Fruit fly (Drosophila melanogaster) whole organism, wandering third instar larva: ENCODE data around the gene Krn.

Experiments used
- Abd-B ChIP-seq: fragments of >200 bp; optimal IDR thresholded peaks from 2 replicates; lab custom pipeline; 2017; ENCODE audit warnings: missing biosample characterization, missing genetic modification characterization
- CG32264 ChIP-seq: fragments of 200-800 bp; sonication (Bioruptor generic); optimal IDR thresholded peaks from 2 replicates; lab custom pipeline; 2016; ENCODE audit warnings: missing biosample characterization, missing genetic modification characterization
- CG9705 ChIP-seq: fragments of 200-800 bp; sonication (Bioruptor generic); optimal IDR thresholded peaks from 2 replicates; lab custom pipeline; 2018; ENCODE audit warnings: missing biosample characterization, mild to moderate bottlenecking, missing genetic modification characterization
- CrebA ChIP-seq: fragments of 200-800 bp; sonication (Bioruptor generic); optimal IDR thresholded peaks from 2 replicates; lab custom pipeline; 2016; ENCODE audit warnings: missing biosample characterization, mild to moderate bottlenecking, missing genetic modification characterization, borderline replicate concordance
- Dfd ChIP-seq: fragments of >200 bp; optimal IDR thresholded peaks from 2 replicates; lab custom pipeline; 2017; ENCODE audit warnings: missing biosample characterization, missing genetic modification characterization
- Dif ChIP-seq: fragments of 200-275, 200-300 bp; sonication (Bioruptor generic); optimal IDR thresholded peaks from 2 replicates; lab custom pipeline; 2018; ENCODE audit warnings: missing biosample characterization, missing genetic modification characterization; ENCODE audit not compliant: partially characterized antibody
- GATAd ChIP-seq: sonication (Bioruptor generic); optimal IDR thresholded peaks from 2 replicates; lab custom pipeline; 2016; ENCODE audit warnings: missing biosample characterization, missing genetic modification characterization
- HLH106 ChIP-seq: fragments of 200-800 bp; optimal IDR thresholded peaks from 3 replicates; lab custom pipeline; 2019; ENCODE audit warnings: missing biosample characterization, mild to moderate bottlenecking, missing genetic modification characterization, moderate library complexity
- Hnf4 ChIP-seq: fragments of 200-800 bp; sonication (Bioruptor generic); optimal IDR thresholded peaks from 2 replicates; lab custom pipeline; 2016; ENCODE audit warnings: missing biosample characterization, mild to moderate bottlenecking, missing genetic modification characterization
- Hr78 ChIP-seq: fragments of >200 bp; optimal IDR thresholded peaks from 2 replicates; lab custom pipeline; 2017; ENCODE audit warnings: missing biosample characterization, missing genetic modification characterization
- Hr83 ChIP-seq: fragments of 200-300 bp; sonication (Bioruptor generic); optimal IDR thresholded peaks from 2 replicates; lab custom pipeline; 2016; ENCODE audit warnings: missing biosample characterization, mild to moderate bottlenecking, missing genetic modification characterization, moderate library complexity; ENCODE audit not compliant: poor library complexity, severe bottlenecking
- Jra ChIP-seq: sonication (Bioruptor generic); optimal IDR thresholded peaks from 2 replicates; lab custom pipeline; 2016; ENCODE audit warnings: missing biosample characterization, missing genetic modification characterization
- Mio ChIP-seq: sonication (Bioruptor generic); optimal IDR thresholded peaks from 2 replicates; lab custom pipeline; 2016; ENCODE audit warnings: missing biosample characterization, missing genetic modification characterization
- Myc ChIP-seq: fragments of >200 bp; optimal IDR thresholded peaks from 2 replicates; lab custom pipeline; 2017
- N ChIP-seq: fragments of >200 bp; optimal IDR thresholded peaks from 2 replicates; lab custom pipeline; 2018; ENCODE audit warnings: missing biosample characterization, missing external identifiers, missing genetic modification characterization
- OdsH ChIP-seq: fragments of 200-800 bp; sonication (Bioruptor generic); optimal IDR thresholded peaks from 2 replicates; lab custom pipeline; 2016; ENCODE audit warnings: missing biosample characterization, mild to moderate bottlenecking, missing genetic modification characterization
- Rel ChIP-seq, 2 experiments: fragments of 200-800 bp; sonication (Bioruptor generic) in 1 of 2; optimal IDR thresholded peaks; 2 replicates in 1 of 2; 3 replicates in 1 of 2; lab custom pipeline; 2016 to 2019; ENCODE audit warnings: mild to moderate bottlenecking in 2 of 2, missing biosample characterization in 2 of 2, missing genetic modification characterization in 2 of 2, moderate library complexity in 1 of 2
- Sp1 ChIP-seq: fragments of 200-800 bp; sonication (Bioruptor generic); optimal IDR thresholded peaks from 3 replicates; lab custom pipeline; 2019; ENCODE audit warnings: missing biosample characterization, mild to moderate bottlenecking, missing genetic modification characterization, moderate library complexity
- Vsx2 ChIP-seq: fragments of 200-300, 225-300 bp; sonication (Bioruptor generic); optimal IDR thresholded peaks from 2 replicates; lab custom pipeline; 2018; ENCODE audit warnings: missing biosample characterization, missing genetic modification characterization; ENCODE audit not compliant: partially characterized antibody
- br ChIP-seq: fragments of 200-800 bp; sonication (Bioruptor generic); optimal IDR thresholded peaks from 2 replicates; lab custom pipeline; 2016; ENCODE audit warnings: missing biosample characterization, missing genetic modification characterization
- brk ChIP-seq: fragments of 200-800 bp; sonication (Bioruptor generic); optimal IDR thresholded peaks from 2 replicates; lab custom pipeline; 2016; ENCODE audit warnings: missing biosample characterization, mild to moderate bottlenecking, missing genetic modification characterization
- dl ChIP-seq, 2 experiments: fragments of 175-275, 200-275 bp in 1 of 2; fragments of 200-275 bp in 1 of 2; sonication (Bioruptor generic); optimal IDR thresholded peaks; lab custom pipeline; 2018; ENCODE audit warnings: mild to moderate bottlenecking in 2 of 2, missing biosample characterization in 2 of 2, missing genetic modification characterization in 2 of 2, moderate library complexity in 2 of 2; ENCODE audit not compliant: partially characterized antibody in 2 of 2, insufficient read depth in 1 of 2
- dmrt93B ChIP-seq: fragments of 200-800 bp; sonication (Bioruptor generic); optimal IDR thresholded peaks from 2 replicates; lab custom pipeline; 2018; ENCODE audit warnings: missing biosample characterization, mild to moderate bottlenecking, missing genetic modification characterization
- dsf ChIP-seq: sonication (Bioruptor generic); optimal IDR thresholded peaks from 2 replicates; lab custom pipeline; 2016; ENCODE audit warnings: missing biosample characterization, missing genetic modification characterization, borderline replicate concordance
- ey ChIP-seq: fragments of 200-800 bp; sonication (Bioruptor generic); optimal IDR thresholded peaks from 2 replicates; lab custom pipeline; 2016; ENCODE audit warnings: missing biosample characterization, missing genetic modification characterization
- foxo ChIP-seq, 2 experiments: fragments of 200-800 bp; sonication (Bioruptor generic); optimal IDR thresholded peaks; 2 replicates in 1 of 2; 3 replicates in 1 of 2; lab custom pipeline; 2016 to 2017; ENCODE audit warnings: missing biosample characterization in 2 of 2, missing genetic modification characterization in 2 of 2
- fru ChIP-seq: fragments of 200-800 bp; sonication (Bioruptor generic); optimal IDR thresholded peaks from 3 replicates; lab custom pipeline; 2016; ENCODE audit warnings: missing biosample characterization, mild to moderate bottlenecking, missing genetic modification characterization
- h ChIP-seq: fragments of 200-800 bp; sonication (Bioruptor generic); optimal IDR thresholded peaks from 3 replicates; lab custom pipeline; 2016; ENCODE audit warnings: missing biosample characterization, mild to moderate bottlenecking, missing genetic modification characterization
- jim ChIP-seq: fragments of 175-275, 200-325 bp; sonication (Bioruptor generic); optimal IDR thresholded peaks from 2 replicates; lab custom pipeline; 2016; ENCODE audit warnings: missing biosample characterization, mild to moderate bottlenecking, missing genetic modification characterization
- lola ChIP-seq: fragments of >200 bp; optimal IDR thresholded peaks from 2 replicates; lab custom pipeline; 2017; ENCODE audit warnings: missing biosample characterization, missing genetic modification characterization
- pan ChIP-seq: fragments of >200 bp; optimal IDR thresholded peaks from 2 replicates; lab custom pipeline; 2017
- psq ChIP-seq: fragments of 200-800 bp; sonication (Bioruptor generic); optimal IDR thresholded peaks from 3 replicates; lab custom pipeline; 2017; ENCODE audit warnings: missing biosample characterization, mild to moderate bottlenecking, missing genetic modification characterization, moderate library complexity
- rgr ChIP-seq: fragments of 200-800 bp; sonication (Bioruptor generic); optimal IDR thresholded peaks from 3 replicates; lab custom pipeline; 2016; ENCODE audit warnings: missing biosample characterization, mild to moderate bottlenecking, missing genetic modification characterization
- sage ChIP-seq: fragments of 200-800 bp; sonication (Bioruptor generic); optimal IDR thresholded peaks from 2 replicates; lab custom pipeline; 2016; ENCODE audit warnings: missing biosample characterization, mild to moderate bottlenecking, missing genetic modification characterization
- sv ChIP-seq: fragments of 200-800 bp; sonication (Bioruptor generic); optimal IDR thresholded peaks from 3 replicates; lab custom pipeline; 2016; ENCODE audit warnings: missing biosample characterization, missing genetic modification characterization
- tai ChIP-seq: sonication (Bioruptor generic); optimal IDR thresholded peaks from 2 replicates; lab custom pipeline; 2016; ENCODE audit warnings: missing biosample characterization, missing genetic modification characterization
- usp ChIP-seq: fragments of >200 bp; optimal IDR thresholded peaks from 2 replicates; lab custom pipeline; 2017; ENCODE audit warnings: missing biosample characterization, missing genetic modification characterization
- woc ChIP-seq: sonication (Bioruptor generic); optimal IDR thresholded peaks from 2 replicates; lab custom pipeline; 2016; ENCODE audit warnings: missing biosample characterization, mild to moderate bottlenecking, missing genetic modification characterization

Gene Krn

dm6 chr3L:17657728-17658379 lies 3.8 kb upstream of the Krn start:
- no peak for TF ChIP-seq Mio (GFP tag; lab: Kevin White, UChicago)
- TF ChIP-seq Vsx2 (GFP tag; lab: Kevin White, UChicago) = no peak
- peak; percentile 39 for TF ChIP-seq h (GFP tag; lab: Kevin White, UChicago)
- TF ChIP-seq OdsH (GFP tag; lab: Kevin White, UChicago) = peak; percentile 22
- peak in 1 of 2 experiments; percentile 34 for TF ChIP-seq foxo (GFP tag; optimal IDR thresholded peaks at IDR 0.05; lab: Kevin White, UChicago)
- no peak for TF ChIP-seq Hr78 (GFP tag; lab: Kevin White, UChicago)
- TF ChIP-seq usp (GFP tag; lab: Kevin White, UChicago) = no peak
- TF ChIP-seq CG9705 (GFP tag; lab: Kevin White, UChicago) = no peak
- TF ChIP-seq jim (GFP tag; lab: Kevin White, UChicago) = no peak
- TF ChIP-seq Rel (GFP tag; optimal IDR thresholded peaks at IDR 0.05; lab: Kevin White, UChicago) = no peak
- TF ChIP-seq Rel (tag; optimal IDR thresholded peaks at IDR 0.05; lab: Kevin White, UChicago) = peak; percentile 31
- TF ChIP-seq pan = no peak
- no peak for TF ChIP-seq Abd-B (GFP tag; lab: Kevin White, UChicago)
- no peak for TF ChIP-seq sv (GFP tag; lab: Kevin White, UChicago)
- no peak for TF ChIP-seq CrebA
- no peak for TF ChIP-seq Myc (lab: Kevin White, UChicago)
- TF ChIP-seq fru (GFP tag; lab: Kevin White, UChicago) = peak; percentile 45
- TF ChIP-seq rgr (GFP tag; lab: Kevin White, UChicago) = peak; percentile 42
- TF ChIP-seq GATAd (GFP tag; lab: Kevin White, UChicago) = no peak
- TF ChIP-seq woc = peak; percentile 24
- no peak for TF ChIP-seq Dfd (GFP tag; lab: Kevin White, UChicago)
- no peak for TF ChIP-seq tai (GFP tag; lab: Kevin White, UChicago)
- peak; percentile 34 for TF ChIP-seq br (GFP tag; lab: Kevin White, UChicago)
- TF ChIP-seq Jra (GFP tag; lab: Kevin White, UChicago) = peak; percentile 11
- no peak for TF ChIP-seq Dif (GFP tag; lab: Kevin White, UChicago)
- peak; percentile 52 for TF ChIP-seq HLH106
- peak; percentile 1 for TF ChIP-seq brk (GFP tag; lab: Kevin White, UChicago)
- TF ChIP-seq psq (GFP tag; lab: Kevin White, UChicago) = no peak
- no peak for TF ChIP-seq Hnf4 (GFP tag; lab: Kevin White, UChicago)
- TF ChIP-seq dl (GFP tag; optimal IDR thresholded peaks at IDR 0.05; lab: Kevin White, UChicago; ENCODE audit: insufficient read depth in 1 of 2, partially characterized antibody in 2 of 2) = no peak
- no peak for TF ChIP-seq sage (GFP tag; lab: Kevin White, UChicago)
- TF ChIP-seq ey (GFP tag; lab: Kevin White, UChicago) = peak; percentile 51
- no peak for TF ChIP-seq dmrt93B (GFP tag; lab: Kevin White, UChicago)
- no peak for TF ChIP-seq N
- TF ChIP-seq CG32264 (GFP tag; lab: Kevin White, UChicago) = no peak
- TF ChIP-seq Sp1 = peak; percentile 51
- TF ChIP-seq Hr83 (GFP tag; lab: Kevin White, UChicago) = no peak
- no peak for TF ChIP-seq lola
- no peak for TF ChIP-seq dsf (GFP tag; lab: Kevin White, UChicago)

dm6 chr3L:17656716-17657395 lies 2.8 kb upstream of the Krn start:
- TF ChIP-seq CG9705 (GFP tag; lab: Kevin White, UChicago) = no peak
- no peak for TF ChIP-seq brk (GFP tag; lab: Kevin White, UChicago)
- TF ChIP-seq dsf (GFP tag; lab: Kevin White, UChicago) = no peak
- no peak for TF ChIP-seq ey (GFP tag; lab: Kevin White, UChicago)
- TF ChIP-seq Hnf4 (GFP tag; lab: Kevin White, UChicago) = no peak
- TF ChIP-seq N = no peak
- TF ChIP-seq dmrt93B (GFP tag; lab: Kevin White, UChicago) = no peak
